Worm (Caenorhabditis elegans) whole organism, L2 larva: ENCODE results near the gene F35A5.8.

ENCODE experiments used
- C34F6.9 ChIP-seq: fragments of 150-350 bp; optimal IDR thresholded peaks from 2 replicates; lab custom pipeline; 2014; ENCODE audit warnings: missing biosample characterization, missing genetic modification characterization
- F13H6.1 ChIP-seq: sonication (generic microtip); optimal IDR thresholded peaks from 2 replicates; lab custom pipeline; 2016; ENCODE audit warnings: missing genetic modification characterization, missing compliant biosample characterization
- R02D3.7 ChIP-seq: fragments of 150-350 bp; optimal IDR thresholded peaks from 2 replicates; lab custom pipeline; 2014; ENCODE audit warnings: missing biosample characterization, missing genetic modification characterization
- ZK546.5 ChIP-seq: sonication (generic microtip); optimal IDR thresholded peaks from 2 replicates; lab custom pipeline; 2017; ENCODE audit warnings: missing biosample characterization, missing genetic modification characterization
- alr-1 ChIP-seq: fragments of 150-350 bp; optimal IDR thresholded peaks from 2 replicates; lab custom pipeline; 2014; ENCODE audit warnings: missing biosample characterization, missing genetic modification characterization
- aly-2 ChIP-seq: fragments of 150-350 bp; optimal IDR thresholded peaks from 2 replicates; lab custom pipeline; 2014; ENCODE audit warnings: missing biosample characterization, missing genetic modification characterization
- ama-1 ChIP-seq: fragments of 150-350 bp; optimal IDR thresholded peaks from 2 replicates; lab custom pipeline; 2018; ENCODE audit warnings: inconsistent platforms
- ceh-16 ChIP-seq: fragments of 150-350 bp; optimal IDR thresholded peaks from 2 replicates; lab custom pipeline; 2014; ENCODE audit warnings: missing biosample characterization, missing genetic modification characterization
- ceh-82 ChIP-seq: fragments of 150-350 bp; optimal IDR thresholded peaks from 2 replicates; lab custom pipeline; 2014; ENCODE audit warnings: missing biosample characterization, missing genetic modification characterization
- crh-2 ChIP-seq: sonication (generic microtip); optimal IDR thresholded peaks from 2 replicates; lab custom pipeline; 2017; ENCODE audit warnings: missing biosample characterization, missing genetic modification characterization
- dmd-4 ChIP-seq: sonication (generic microtip); optimal IDR thresholded peaks from 2 replicates; lab custom pipeline; 2017; ENCODE audit warnings: missing biosample characterization, missing genetic modification characterization
- egl-27 ChIP-seq: sonication (generic microtip); optimal IDR thresholded peaks from 3 replicates; lab custom pipeline; 2017; ENCODE audit warnings: missing biosample characterization, missing genetic modification reagents, missing genetic modification characterization
- elt-1 ChIP-seq: fragments of 150-350 bp; optimal IDR thresholded peaks from 2 replicates; lab custom pipeline; 2014; ENCODE audit warnings: missing biosample characterization, missing genetic modification characterization
- elt-3 ChIP-seq: sonication (generic microtip); optimal IDR thresholded peaks from 2 replicates; lab custom pipeline; 2017; ENCODE audit warnings: missing biosample characterization, missing genetic modification characterization
- fos-1 ChIP-seq: fragments of 150-350 bp; optimal IDR thresholded peaks from 2 replicates; lab custom pipeline; 2014; ENCODE audit warnings: missing biosample characterization, missing genetic modification characterization
- gmeb-1 ChIP-seq: fragments of 150-350 bp; optimal IDR thresholded peaks from 2 replicates; lab custom pipeline; 2014; ENCODE audit warnings: missing biosample characterization, missing genetic modification characterization
- lin-13 ChIP-seq: fragments of 150-350 bp; optimal IDR thresholded peaks from 2 replicates; lab custom pipeline; 2014; ENCODE audit warnings: missing biosample characterization, missing genetic modification reagents, missing genetic modification characterization
- lsy-2 ChIP-seq, 2 experiments: fragments of 150-350 bp in 1 of 2; sonication (generic microtip) in 1 of 2; optimal IDR thresholded peaks; 2 replicates each; lab custom pipeline; 2014 to 2017; ENCODE audit warnings: missing biosample characterization in 2 of 2, missing genetic modification characterization in 2 of 2
- mab-5 ChIP-seq: fragments of 150-350 bp; optimal IDR thresholded peaks from 2 replicates; lab custom pipeline; 2014; ENCODE audit warnings: missing biosample characterization, missing genetic modification characterization
- mbf-1 ChIP-seq: sonication (generic microtip); optimal IDR thresholded peaks from 2 replicates; lab custom pipeline; 2017; ENCODE audit warnings: missing biosample characterization, missing genetic modification characterization
- nhr-10 ChIP-seq: sonication (generic microtip); optimal IDR thresholded peaks from 2 replicates; lab custom pipeline; 2017; ENCODE audit warnings: missing biosample characterization, missing genetic modification characterization
- nhr-11 ChIP-seq: fragments of 150-350 bp; optimal IDR thresholded peaks from 2 replicates; lab custom pipeline; 2014; ENCODE audit warnings: missing biosample characterization, missing genetic modification characterization
- nhr-129 ChIP-seq: fragments of 150-350 bp; optimal IDR thresholded peaks from 2 replicates; lab custom pipeline; 2014; ENCODE audit warnings: missing biosample characterization, missing genetic modification characterization
- nhr-21 ChIP-seq: fragments of 150-350 bp; optimal IDR thresholded peaks from 2 replicates; lab custom pipeline; 2014; ENCODE audit warnings: missing biosample characterization, missing genetic modification characterization
- nhr-23 ChIP-seq: fragments of 150-350 bp; optimal IDR thresholded peaks from 2 replicates; lab custom pipeline; 2014; ENCODE audit warnings: missing biosample characterization, missing genetic modification reagents, missing genetic modification characterization
- nhr-237 ChIP-seq: fragments of 150-350 bp; optimal IDR thresholded peaks from 2 replicates; lab custom pipeline; 2014; ENCODE audit warnings: missing biosample characterization, missing genetic modification characterization
- nhr-25 ChIP-seq: fragments of 150-350 bp; sonication (generic microtip); optimal IDR thresholded peaks from 3 replicates; lab custom pipeline; 2014; ENCODE audit warnings: missing biosample characterization, missing genetic modification characterization
- nhr-6 ChIP-seq: fragments of 150-350 bp; optimal IDR thresholded peaks from 2 replicates; lab custom pipeline; 2014; ENCODE audit warnings: missing biosample characterization, missing genetic modification characterization
- nhr-77 ChIP-seq: fragments of 150-350 bp; optimal IDR thresholded peaks from 2 replicates; lab custom pipeline; 2014; ENCODE audit warnings: missing biosample characterization, missing genetic modification characterization
- peb-1 ChIP-seq: fragments of 150-350 bp; optimal IDR thresholded peaks from 2 replicates; lab custom pipeline; 2014; ENCODE audit warnings: missing biosample characterization, missing genetic modification characterization
- sem-4 ChIP-seq: fragments of 150-350 bp; optimal IDR thresholded peaks from 2 replicates; lab custom pipeline; 2014; ENCODE audit warnings: missing biosample characterization, missing genetic modification reagents, missing genetic modification characterization
- skn-1 ChIP-seq: sonication (generic microtip); optimal IDR thresholded peaks from 2 replicates; lab custom pipeline; 2017; ENCODE audit warnings: missing biosample characterization, missing genetic modification characterization
- sma-3 ChIP-seq: sonication (generic microtip); optimal IDR thresholded peaks from 2 replicates; lab custom pipeline; 2016; ENCODE audit warnings: missing genetic modification reagents, missing genetic modification characterization, missing compliant biosample characterization
- sma-9 ChIP-seq, 2 experiments: fragments of 150-350 bp in 1 of 2; sonication (generic microtip) in 1 of 2; optimal IDR thresholded peaks; 2 replicates each; lab custom pipeline; 2014 to 2016; ENCODE audit warnings: missing genetic modification characterization in 2 of 2, mild to moderate bottlenecking in 1 of 2, missing biosample characterization in 1 of 2, missing compliant biosample characterization in 1 of 2, missing genetic modification reagents in 1 of 2, moderate library complexity in 1 of 2
- snpc-4 ChIP-seq: fragments of 150-350 bp; optimal IDR thresholded peaks from 2 replicates; lab custom pipeline; 2014; ENCODE audit warnings: missing biosample characterization, missing genetic modification characterization
- unc-39 ChIP-seq: fragments of 150-350 bp; optimal IDR thresholded peaks from 2 replicates; lab custom pipeline; 2014; ENCODE audit warnings: missing biosample characterization, missing genetic modification characterization
- unc-55 ChIP-seq: fragments of 150-350 bp; sonication (generic microtip); optimal IDR thresholded peaks from 3 replicates; lab custom pipeline; 2014; ENCODE audit warnings: missing biosample characterization, missing genetic modification reagents, missing genetic modification characterization
- unc-62 ChIP-seq: fragments of 150-350 bp; optimal IDR thresholded peaks from 2 replicates; lab custom pipeline; 2014; ENCODE audit warnings: missing biosample characterization, missing genetic modification reagents, missing genetic modification characterization
- zag-1 ChIP-seq: fragments of 150-350 bp; optimal IDR thresholded peaks from 2 replicates; lab custom pipeline; 2014; ENCODE audit warnings: missing biosample characterization, missing genetic modification characterization
- ztf-1 ChIP-seq: fragments of 200-800 bp; sonication (Bioruptor generic); conservative IDR thresholded peaks from 2 replicates; pipeline ENCODE4 v1.3.6; 2022; ENCODE audit warnings: missing genetic modification characterization, missing compliant biosample characterization
- ztf-11 ChIP-seq: sonication (generic microtip); optimal IDR thresholded peaks from 2 replicates; lab custom pipeline; 2017; ENCODE audit warnings: missing biosample characterization, missing genetic modification characterization
- ztf-4 ChIP-seq: fragments of 150-350 bp; optimal IDR thresholded peaks from 2 replicates; lab custom pipeline; 2014; ENCODE audit warnings: missing biosample characterization, missing genetic modification characterization

Gene F35A5.8

ce11 chrX:3823869-3824268, 20.6 kb upstream of the F35A5.8 start:
- TF ChIP-seq nhr-25 (no peak), sma-9 (GFP tag; optimal IDR thresholded peaks at IDR 0.05; lab: Kevin White, UChicago) (peak; percentile 88), sma-9 (tag; optimal IDR thresholded peaks at IDR 0.05; lab: Kevin White, UChicago) (no peak), mab-5 (tag; lab: Kevin White, UChicago) (no peak), nhr-129 (tag; lab: Kevin White, UChicago) (no peak), ZK546.5 (tag; lab: Kevin White, UChicago) (no peak), skn-1 (peak; percentile 15), zag-1 (tag; lab: Kevin White, UChicago) (no peak), mbf-1 (tag; lab: Kevin White, UChicago) (no peak), sma-3 (peak; percentile 68), peb-1 (tag; lab: Kevin White, UChicago) (no peak), F13H6.1 (peak; percentile 71), fos-1 (tag; lab: Kevin White, UChicago) (peak; percentile 91), lsy-2 (tag; optimal IDR thresholded peaks at IDR 0.05; lab: Kevin White, UChicago) (peak in 1 of 2 experiments; percentile 2), crh-2 (tag; lab: Kevin White, UChicago) (peak; percentile 78), nhr-237 (tag; lab: Kevin White, UChicago) (no peak), R02D3.7 (tag; lab: Kevin White, UChicago) (no peak), nhr-21 (tag; lab: Kevin White, UChicago) (no peak), gmeb-1 (tag; lab: Kevin White, UChicago) (peak; percentile 10), ztf-1 (no peak), dmd-4 (tag; lab: Kevin White, UChicago) (no peak)

- no peak for TF ChIP-seq peb-1 (tag; lab: Kevin White, UChicago)
- no peak for TF ChIP-seq C34F6.9 (tag; lab: Kevin White, UChicago)
- TF ChIP-seq dmd-4 (tag; lab: Kevin White, UChicago), result no peak
- TF ChIP-seq nhr-129 (tag; lab: Kevin White, UChicago), result peak; percentile 62
- TF ChIP-seq nhr-10 (tag; lab: Kevin White, UChicago), result no peak
- peak; percentile 4 for TF ChIP-seq sma-9 (GFP tag; optimal IDR thresholded peaks at IDR 0.05; lab: Kevin White, UChicago)
- no peak for TF ChIP-seq sma-9 (tag; optimal IDR thresholded peaks at IDR 0.05; lab: Kevin White, UChicago)
- TF ChIP-seq crh-2 (tag; lab: Kevin White, UChicago), result peak; percentile 3
- no peak for TF ChIP-seq egl-27 (tag; lab: Kevin White, UChicago)
- TF ChIP-seq mab-5 (tag; lab: Kevin White, UChicago), result no peak
- TF ChIP-seq nhr-11, result no peak
Measured at ce11 chrX:3822061-3822460, 18.8 kb upstream of the F35A5.8 start.

DNA sequence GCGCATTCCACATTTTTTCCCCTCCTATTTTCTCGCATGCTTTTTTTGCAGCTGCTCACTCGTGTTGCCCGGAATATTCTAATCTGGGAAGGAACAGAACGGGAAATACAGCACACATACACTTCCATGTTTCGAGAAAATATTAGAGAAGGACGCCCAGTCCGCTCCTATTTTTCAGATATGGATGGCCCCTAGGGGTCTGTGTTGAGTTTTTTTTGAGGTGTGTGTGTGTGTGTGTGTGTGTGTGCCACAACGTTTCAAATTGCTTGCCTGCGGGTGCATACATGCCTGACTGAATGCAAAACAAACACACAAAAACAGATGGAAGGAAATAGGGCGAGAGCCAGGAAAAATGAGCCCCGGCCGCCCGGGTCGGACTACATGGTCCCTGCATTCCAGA, 18.3 kb upstream of the F35A5.8 start:
- TF ChIP-seq alr-1 (tag; lab: Kevin White, UChicago), result no peak
- TF ChIP-seq nhr-6 (tag; lab: Kevin White, UChicago), result no peak
- TF ChIP-seq elt-1, result no peak
- no peak for TF ChIP-seq ceh-82 (tag; lab: Kevin White, UChicago)
- no peak for TF ChIP-seq C34F6.9 (tag; lab: Kevin White, UChicago)
- no peak for TF ChIP-seq sem-4 (tag; lab: Kevin White, UChicago)
- TF ChIP-seq elt-3 (tag; lab: Kevin White, UChicago), result no peak
- TF ChIP-seq peb-1 (tag; lab: Kevin White, UChicago), result no peak
- TF ChIP-seq zag-1 (tag; lab: Kevin White, UChicago), result no peak
- TF ChIP-seq nhr-10 (tag; lab: Kevin White, UChicago), result no peak
- no peak for TF ChIP-seq mab-5 (tag; lab: Kevin White, UChicago)
- TF ChIP-seq nhr-129 (tag; lab: Kevin White, UChicago), result no peak

ce11 chrX:3820666-3821065, 17.4 kb upstream of the F35A5.8 start:
- TF ChIP-seq nhr-77 (tag; lab: Kevin White, UChicago), result no peak
- peak; percentile 6 for TF ChIP-seq F13H6.1
- no peak for TF ChIP-seq ama-1 (lab: Kevin White, UChicago)
- no peak for TF ChIP-seq ztf-1
- no peak for TF ChIP-seq alr-1 (tag; lab: Kevin White, UChicago)
- no peak for TF ChIP-seq sma-9 (GFP tag; optimal IDR thresholded peaks at IDR 0.05; lab: Kevin White, UChicago)
- no peak for TF ChIP-seq sma-9 (tag; optimal IDR thresholded peaks at IDR 0.05; lab: Kevin White, UChicago)
- TF ChIP-seq C34F6.9 (tag; lab: Kevin White, UChicago), result no peak
- no peak for TF ChIP-seq dmd-4 (tag; lab: Kevin White, UChicago)
- no peak for TF ChIP-seq skn-1
- TF ChIP-seq nhr-237 (tag; lab: Kevin White, UChicago), result no peak
- no peak for TF ChIP-seq ZK546.5 (tag; lab: Kevin White, UChicago)
- no peak for TF ChIP-seq ztf-4 (tag; lab: Kevin White, UChicago)
- TF ChIP-seq nhr-21 (tag; lab: Kevin White, UChicago), result no peak
- TF ChIP-seq nhr-23, result no peak
- TF ChIP-seq egl-27 (tag; lab: Kevin White, UChicago), result no peak
- TF ChIP-seq unc-62 (GFP tag; lab: Kevin White, UChicago), result no peak
- TF ChIP-seq nhr-11, result no peak
- no peak for TF ChIP-seq nhr-10 (tag; lab: Kevin White, UChicago)
- no peak for TF ChIP-seq sem-4 (tag; lab: Kevin White, UChicago)
- no peak for TF ChIP-seq ztf-11
- TF ChIP-seq fos-1 (tag; lab: Kevin White, UChicago), result peak; percentile 71
- TF ChIP-seq peb-1 (tag; lab: Kevin White, UChicago), result no peak
- TF ChIP-seq lsy-2 (tag; optimal IDR thresholded peaks at IDR 0.05; lab: Kevin White, UChicago), result no peak
- no peak for TF ChIP-seq unc-39 (tag; lab: Kevin White, UChicago)
- TF ChIP-seq gmeb-1 (tag; lab: Kevin White, UChicago), result peak; percentile 25
- TF ChIP-seq nhr-25, result no peak
- TF ChIP-seq aly-2 (tag; lab: Kevin White, UChicago), result no peak
- no peak for TF ChIP-seq snpc-4 (tag; lab: Kevin White, UChicago)
- TF ChIP-seq sma-3, result no peak
- peak; percentile 48 for TF ChIP-seq crh-2 (tag; lab: Kevin White, UChicago)
- no peak for TF ChIP-seq lin-13 (GFP tag; lab: Kevin White, UChicago)
- no peak for TF ChIP-seq nhr-6 (tag; lab: Kevin White, UChicago)
- no peak for TF ChIP-seq nhr-129 (tag; lab: Kevin White, UChicago)
- no peak for TF ChIP-seq unc-55 (GFP tag; lab: Kevin White, UChicago)
- no peak for TF ChIP-seq ceh-16 (tag; lab: Kevin White, UChicago)
